Fruit fly (Drosophila melanogaster): Measurements from ENCODE around the gene Gapdh2.

The Gapdh2 gene

DNA sequence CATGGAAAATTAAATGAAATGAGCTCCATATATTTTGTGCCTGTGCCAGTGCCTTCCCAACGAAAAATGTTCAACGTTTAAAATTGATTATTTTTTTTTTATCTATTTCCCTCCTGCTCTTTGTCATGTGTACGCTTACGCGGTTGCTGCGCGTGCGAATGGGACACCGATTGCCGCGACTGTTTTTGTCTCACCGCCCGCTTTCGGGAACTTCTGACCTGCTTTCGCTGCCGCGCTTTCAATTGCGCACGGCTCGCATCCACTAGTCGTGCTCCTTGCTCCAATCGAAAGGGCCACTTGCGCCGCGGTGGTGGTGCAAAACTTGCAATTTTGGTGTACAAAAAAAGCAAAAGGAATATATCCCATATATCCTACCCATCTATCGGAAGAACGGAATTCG is 7.5 kb upstream of the Gapdh2 start (continued):
- peak; percentile 43; the same call in 1 of the 2 replicates for TF ChIP-seq slbo (GFP tag; IDR thresholded peaks at IDR 0.05)
- TF ChIP-seq zen (tag; optimal IDR thresholded peaks at IDR 0.05) = no peak
- TF ChIP-seq CG11504 (tag; optimal IDR thresholded peaks at IDR 0.05) = no peak
- no peak for TF ChIP-seq CG1024 (GFP tag; IDR thresholded peaks at IDR 0.05)
- peak; percentile 99 for TF ChIP-seq CG10321 (GFP tag; IDR thresholded peaks at IDR 0.05)
- TF ChIP-seq CG11723 (GFP tag; optimal IDR thresholded peaks at IDR 0.05) = no peak
- TF ChIP-seq Nf-YC (tag; optimal IDR thresholded peaks at IDR 0.05) = peak; percentile 73
- TF ChIP-seq bcd (GFP tag; optimal IDR thresholded peaks at IDR 0.05) = peak; percentile 1
- TF ChIP-seq dmrt11E (tag; optimal IDR thresholded peaks at IDR 0.05) = no peak
- TF ChIP-seq sob (GFP tag; IDR thresholded peaks at IDR 0.05) = peak; percentile 54; the same call in 1 of the 2 replicates
- TF ChIP-seq Sry-β (GFP tag; optimal IDR thresholded peaks at IDR 0.05) = no peak
- TF ChIP-seq pho (GFP tag; optimal IDR thresholded peaks at IDR 0.05) = peak; percentile 19
- TF ChIP-seq row (GFP tag; IDR thresholded peaks at IDR 0.05) = peak; percentile 43; the same call in 2 of the 3 replicates
- TF ChIP-seq Max (GFP tag; optimal IDR thresholded peaks at IDR 0.05) = peak; percentile 2
- 0 out of 3 replicates have a peak, but pooled peaks have one; percentile 22 for TF ChIP-seq Dbx (GFP tag; IDR thresholded peaks at IDR 0.05)
- TF ChIP-seq wor (GFP tag; IDR thresholded peaks at IDR 0.05) = no peak
- TF ChIP-seq Ravus (GFP tag; IDR thresholded peaks at IDR 0.05) = no peak
- no peak for TF ChIP-seq p53 (GFP tag; optimal IDR thresholded peaks at IDR 0.05)
- TF ChIP-seq bowl (GFP tag; IDR thresholded peaks at IDR 0.05) = no peak
- TF ChIP-seq toy (GFP tag; IDR thresholded peaks at IDR 0.05) = no peak
- no peak for TF ChIP-seq CG3726 (GFP tag; IDR thresholded peaks at IDR 0.05)
- TF ChIP-seq CG32767 (GFP tag; IDR thresholded peaks at IDR 0.05) = peak; percentile 85
- peak; percentile 91 for TF ChIP-seq CG32772 (GFP tag; IDR thresholded peaks at IDR 0.05)
- TF ChIP-seq CG7556 (GFP tag; optimal IDR thresholded peaks at IDR 0.05) = no peak
- TF ChIP-seq Rx (GFP tag; IDR thresholded peaks at IDR 0.05) = no peak
- no peak for TF ChIP-seq HLHmδ (GFP tag; optimal IDR thresholded peaks at IDR 0.05)
- no peak for TF ChIP-seq Jarid2 (GFP tag; optimal IDR thresholded peaks at IDR 0.05)
- TF ChIP-seq CG16863 (GFP tag; optimal IDR thresholded peaks at IDR 0.05) = no peak
- no peak for TF ChIP-seq NFAT (GFP tag; IDR thresholded peaks at IDR 0.05)
- no peak for TF ChIP-seq CG43689 (GFP tag; IDR thresholded peaks at IDR 0.05)
- TF ChIP-seq CG8765 (GFP tag; IDR thresholded peaks at IDR 0.05) = 0 out of 2 replicates have a peak, but pooled peaks have one; percentile 21
- TF ChIP-seq Hey (tag; optimal IDR thresholded peaks at IDR 0.05) = no peak
- TF ChIP-seq CG7372 (GFP tag; IDR thresholded peaks at IDR 0.05) = no peak
- TF ChIP-seq twi (tag; optimal IDR thresholded peaks at IDR 0.05) = no peak
- TF ChIP-seq bab2 (GFP tag; optimal IDR thresholded peaks at IDR 0.05) = no peak
- TF ChIP-seq cg (GFP tag; optimal IDR thresholded peaks at IDR 0.05) = peak; percentile 31
- TF ChIP-seq bbx (GFP tag; IDR thresholded peaks at IDR 0.05; ENCODE audit: partially characterized antibody) = peak; percentile 31; the same call in 1 of the 2 replicates
- TF ChIP-seq unpg (GFP tag; optimal IDR thresholded peaks at IDR 0.05) = peak; percentile 11
- TF ChIP-seq CG2202 (tag; optimal IDR thresholded peaks at IDR 0.05) = no peak
- no peak for TF ChIP-seq Dp (GFP tag; optimal IDR thresholded peaks at IDR 0.05)
- no peak for TF ChIP-seq CG6765 (GFP tag; optimal IDR thresholded peaks at IDR 0.05)
- TF ChIP-seq grau (tag; optimal IDR thresholded peaks at IDR 0.05) = peak; percentile 3
- TF ChIP-seq zfh2 (GFP tag; optimal IDR thresholded peaks at IDR 0.05) = no peak
- no peak for TF ChIP-seq zen2 (GFP tag; IDR thresholded peaks at IDR 0.05; ENCODE audit: partially characterized antibody)
- no peak for TF ChIP-seq Dip2 (GFP tag; IDR thresholded peaks at IDR 0.05)
- TF ChIP-seq CG10274 (GFP tag; optimal IDR thresholded peaks at IDR 0.05) = no peak
- TF ChIP-seq CG13894 (tag; optimal IDR thresholded peaks at IDR 0.05) = peak; percentile 36
- no peak for TF ChIP-seq CG8944 (GFP tag; optimal IDR thresholded peaks at IDR 0.05)
- no peak for TF ChIP-seq CG6654 (GFP tag; optimal IDR thresholded peaks at IDR 0.05)
- TF ChIP-seq gro (GFP tag; optimal IDR thresholded peaks at IDR 0.05) = peak; percentile 3
- TF ChIP-seq CG17328 (GFP tag; IDR thresholded peaks at IDR 0.05) = peak; percentile 31; the same call in 1 of the 2 replicates
- peak; percentile 5 for TF ChIP-seq Abd-B (GFP tag; optimal IDR thresholded peaks at IDR 0.05)
